Worm (Caenorhabditis elegans): Measurements from ENCODE around the gene R03H10.2.

ce11 chrII:4118508-4118907 lies 37.1 kb upstream of the R03H10.2 start:
- TF ChIP-seq ama-1 (optimal IDR thresholded peaks at IDR 0.05): no peak
- no peak for TF ChIP-seq tbx-37 (GFP tag; conservative IDR thresholded peaks at IDR 0.05)
- TF ChIP-seq tbx-11 (GFP tag; IDR thresholded peaks at IDR 0.05): no peak
- no peak for TF ChIP-seq F13C5.2 (tag; optimal IDR thresholded peaks at IDR 0.05)
- TF ChIP-seq pes-1 (GFP tag; IDR thresholded peaks at IDR 0.05): no peak
- TF ChIP-seq hmg-4 (GFP tag; optimal IDR thresholded peaks at IDR 0.05): no peak
- no peak for TF ChIP-seq B0310.2 (tag; optimal IDR thresholded peaks at IDR 0.05)
- TF ChIP-seq sea-1 (GFP tag; conservative IDR thresholded peaks at IDR 0.05): no peak
- no peak for TF ChIP-seq tra-4 (tag; optimal IDR thresholded peaks at IDR 0.05)
- no peak for TF ChIP-seq ets-7 (tag; optimal IDR thresholded peaks at IDR 0.05)
- no peak for TF ChIP-seq flt-1 (GFP tag; IDR thresholded peaks at IDR 0.05)
- no peak for TF ChIP-seq ceh-36 (tag; optimal IDR thresholded peaks at IDR 0.05)
